Worm (Caenorhabditis elegans): ENCODE results near the gene F53B2.5.

DNA sequence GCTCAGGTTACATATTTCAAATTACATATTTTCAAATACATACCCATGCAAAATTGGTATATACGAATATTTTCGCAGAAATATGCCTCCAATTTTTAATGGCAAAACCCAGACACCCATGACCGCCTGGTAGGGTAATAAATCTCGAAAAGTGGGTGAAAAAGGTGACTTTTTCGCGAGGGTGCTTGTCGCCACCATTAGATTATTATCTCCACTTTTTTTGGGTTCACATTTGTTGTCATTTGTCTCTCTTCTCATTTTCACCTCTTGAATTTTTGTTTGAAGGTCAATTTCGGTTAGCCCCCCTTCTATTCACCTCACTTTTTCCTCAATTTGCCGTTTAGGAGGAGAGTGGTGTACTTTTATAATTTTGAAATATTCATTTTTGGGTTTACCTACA, 9.3 kb upstream of the F53B2.5 start:
- TF ChIP-seq him-1 (tag; optimal IDR thresholded peaks at IDR 0.05) (no peak), dao-5 (tag; optimal IDR thresholded peaks at IDR 0.05) (no peak)

Measured in whole organism, L4/young adult.